Worm (Caenorhabditis elegans) whole organism, L2 larva: Measurements from ENCODE around the gene F35H10.10.

Source experiments
- C34F6.9 ChIP-seq: fragments of 150-350 bp; optimal IDR thresholded peaks from 2 replicates; lab custom pipeline; 2014; ENCODE audit warnings: missing biosample characterization, missing genetic modification characterization
- alr-1 ChIP-seq: fragments of 150-350 bp; optimal IDR thresholded peaks from 2 replicates; lab custom pipeline; 2014; ENCODE audit warnings: missing biosample characterization, missing genetic modification characterization
- blmp-1 ChIP-seq: sonication (generic microtip); optimal IDR thresholded peaks from 2 replicates; lab custom pipeline; 2017; ENCODE audit warnings: missing genetic modification characterization, mild to moderate bottlenecking, missing compliant biosample characterization, antibody characterized with exemption, moderate library complexity; ENCODE audit not compliant: insufficient read depth
- ceh-16 ChIP-seq: fragments of 150-350 bp; optimal IDR thresholded peaks from 2 replicates; lab custom pipeline; 2014; ENCODE audit warnings: missing biosample characterization, missing genetic modification characterization
- ceh-82 ChIP-seq: fragments of 150-350 bp; optimal IDR thresholded peaks from 2 replicates; lab custom pipeline; 2014; ENCODE audit warnings: missing biosample characterization, missing genetic modification characterization
- fos-1 ChIP-seq: fragments of 150-350 bp; optimal IDR thresholded peaks from 2 replicates; lab custom pipeline; 2014; ENCODE audit warnings: missing biosample characterization, missing genetic modification characterization
- lin-39 ChIP-seq: fragments of 150-350 bp; optimal IDR thresholded peaks from 2 replicates; lab custom pipeline; 2014; ENCODE audit warnings: missing biosample characterization, missing genetic modification reagents, missing genetic modification characterization
- mbf-1 ChIP-seq: sonication (generic microtip); optimal IDR thresholded peaks from 2 replicates; lab custom pipeline; 2017; ENCODE audit warnings: missing biosample characterization, missing genetic modification characterization
- nhr-11 ChIP-seq: fragments of 150-350 bp; optimal IDR thresholded peaks from 2 replicates; lab custom pipeline; 2014; ENCODE audit warnings: missing biosample characterization, missing genetic modification characterization
- nhr-23 ChIP-seq: fragments of 150-350 bp; optimal IDR thresholded peaks from 2 replicates; lab custom pipeline; 2014; ENCODE audit warnings: missing biosample characterization, missing genetic modification reagents, missing genetic modification characterization
- nhr-6 ChIP-seq: fragments of 150-350 bp; optimal IDR thresholded peaks from 2 replicates; lab custom pipeline; 2014; ENCODE audit warnings: missing biosample characterization, missing genetic modification characterization
- nhr-77 ChIP-seq: fragments of 150-350 bp; optimal IDR thresholded peaks from 2 replicates; lab custom pipeline; 2014; ENCODE audit warnings: missing biosample characterization, missing genetic modification characterization
- snpc-4 ChIP-seq: fragments of 150-350 bp; optimal IDR thresholded peaks from 2 replicates; lab custom pipeline; 2014; ENCODE audit warnings: missing biosample characterization, missing genetic modification characterization
- ztf-11 ChIP-seq: sonication (generic microtip); optimal IDR thresholded peaks from 2 replicates; lab custom pipeline; 2017; ENCODE audit warnings: missing biosample characterization, missing genetic modification characterization

ce11 chrIV:8291232-8291631 is 21.5 kb downstream of the F35H10.10 start, which contains the start of gene K07H8.2:
- TF ChIP-seq nhr-23 (tag; lab: Kevin White, UChicago) (no peak), nhr-77 (tag; lab: Kevin White, UChicago) (no peak), ztf-11 (no peak), nhr-6 (tag; lab: Kevin White, UChicago) (no peak), snpc-4 (tag; lab: Kevin White, UChicago) (no peak), alr-1 (tag; lab: Kevin White, UChicago) (no peak), blmp-1 (tag; lab: Kevin White, UChicago) (no peak), nhr-11 (tag; lab: Kevin White, UChicago) (no peak), ceh-16 (no peak), C34F6.9 (tag; lab: Kevin White, UChicago) (no peak), ceh-82 (tag; lab: Kevin White, UChicago) (no peak), lin-39 (tag; lab: Kevin White, UChicago) (no peak), mbf-1 (tag; lab: Kevin White, UChicago) (no peak), fos-1 (tag; lab: Kevin White, UChicago) (no peak)
